Worm (Caenorhabditis elegans) whole organism, late embryonic: ENCODE results near the gene F26F4.12.

Source experiments
- C08G9.2 ChIP-seq: sonication (generic microtip); optimal IDR thresholded peaks from 2 replicates; lab custom pipeline; 2016; ENCODE audit warnings: mild to moderate bottlenecking, missing genetic modification characterization, moderate library complexity, missing compliant biosample characterization
- C38D4.7 ChIP-seq: fragments of 200-800 bp; sonication (Bioruptor generic); optimal IDR thresholded peaks from 2 replicates; lab custom pipeline; 2018; ENCODE audit warnings: mild to moderate bottlenecking, missing genetic modification characterization, moderate library complexity, missing compliant biosample characterization
- F13H6.1 ChIP-seq: sonication (generic microtip); optimal IDR thresholded peaks from 2 replicates; lab custom pipeline; 2016; ENCODE audit warnings: missing genetic modification characterization, missing compliant biosample characterization
- Y22D7AL.16 ChIP-seq: sonication (generic microtip); optimal IDR thresholded peaks from 2 replicates; lab custom pipeline; 2016; ENCODE audit warnings: missing genetic modification characterization, missing compliant biosample characterization
- ama-1 ChIP-seq: fragments of 150-350 bp; optimal IDR thresholded peaks from 2 replicates; lab custom pipeline; 2014
- ceh-14 ChIP-seq: sonication (generic microtip); optimal IDR thresholded peaks from 2 replicates; lab custom pipeline; 2016; ENCODE audit warnings: missing genotype, missing genetic modification characterization, missing compliant biosample characterization
- ceh-18 ChIP-seq: sonication (generic microtip); optimal IDR thresholded peaks from 2 replicates; lab custom pipeline; 2016; ENCODE audit warnings: missing genetic modification characterization, missing compliant biosample characterization
- ceh-19 ChIP-seq: fragments of 200-800 bp; sonication (Bioruptor generic); optimal IDR thresholded peaks from 2 replicates; lab custom pipeline; 2018; ENCODE audit warnings: mild to moderate bottlenecking, missing genetic modification characterization, missing compliant biosample characterization
- ceh-2 ChIP-seq: sonication (generic microtip); optimal IDR thresholded peaks from 2 replicates; lab custom pipeline; 2016; ENCODE audit warnings: missing genotype, missing genetic modification characterization, missing compliant biosample characterization
- ceh-31 ChIP-seq: sonication (generic microtip); optimal IDR thresholded peaks from 2 replicates; lab custom pipeline; 2016; ENCODE audit warnings: missing genetic modification characterization, missing compliant biosample characterization
- ceh-34 ChIP-seq: sonication (generic microtip); optimal IDR thresholded peaks from 2 replicates; lab custom pipeline; 2016; ENCODE audit warnings: mild to moderate bottlenecking, missing genetic modification characterization, missing compliant biosample characterization
- ceh-45 ChIP-seq: fragments of 200-800 bp; sonication (Bioruptor generic); IDR thresholded peaks from 2 replicates; pipeline ENCODE4 v1.3.6; 2022; ENCODE audit warnings: missing genetic modification reagents, missing genetic modification characterization, missing compliant biosample characterization
- elt-2 ChIP-seq: sonication (generic microtip); optimal IDR thresholded peaks from 2 replicates; lab custom pipeline; 2016; ENCODE audit warnings: missing genetic modification reagents, missing genetic modification characterization, missing compliant biosample characterization
- elt-4 ChIP-seq: sonication (generic microtip); optimal IDR thresholded peaks from 2 replicates; lab custom pipeline; 2016; ENCODE audit warnings: missing genetic modification characterization, missing compliant biosample characterization
- ets-4 ChIP-seq: sonication (generic microtip); optimal IDR thresholded peaks from 2 replicates; lab custom pipeline; 2016; ENCODE audit warnings: missing genetic modification characterization, missing compliant biosample characterization
- eyg-1 ChIP-seq: sonication (generic microtip); optimal IDR thresholded peaks from 2 replicates; lab custom pipeline; 2016; ENCODE audit warnings: missing genotype, missing genetic modification characterization, missing compliant biosample characterization
- fax-1 ChIP-seq: sonication (generic microtip); optimal IDR thresholded peaks from 2 replicates; lab custom pipeline; 2016; ENCODE audit warnings: missing genotype, missing genetic modification characterization, missing compliant biosample characterization
- fkh-10 ChIP-seq: fragments of 150-350 bp; optimal IDR thresholded peaks from 2 replicates; lab custom pipeline; 2014; ENCODE audit warnings: missing biosample characterization, missing genetic modification reagents, missing genetic modification characterization
- gmeb-2 ChIP-seq: sonication (generic microtip); optimal IDR thresholded peaks from 2 replicates; lab custom pipeline; 2016; ENCODE audit warnings: missing genetic modification characterization, inconsistent platforms, missing compliant biosample characterization
- hlh-8 ChIP-seq: sonication (generic microtip); optimal IDR thresholded peaks from 2 replicates; lab custom pipeline; 2016; ENCODE audit warnings: missing genotype, missing genetic modification characterization, missing compliant biosample characterization
- lim-6 ChIP-seq: sonication (generic microtip); optimal IDR thresholded peaks from 2 replicates; lab custom pipeline; 2016; ENCODE audit warnings: missing genetic modification characterization, missing compliant biosample characterization
- nfya-1 ChIP-seq: sonication (generic microtip); optimal IDR thresholded peaks from 2 replicates; lab custom pipeline; 2017; ENCODE audit warnings: missing genetic modification characterization, mild to moderate bottlenecking, missing compliant biosample characterization, antibody characterized with exemption, moderate library complexity
- nhr-232 ChIP-seq: sonication (generic microtip); optimal IDR thresholded peaks from 2 replicates; lab custom pipeline; 2016; ENCODE audit warnings: missing genetic modification characterization, missing compliant biosample characterization
- npax-4 ChIP-seq: sonication (generic microtip); optimal IDR thresholded peaks from 2 replicates; lab custom pipeline; 2016; ENCODE audit warnings: missing genetic modification characterization, missing compliant biosample characterization
- pag-3 ChIP-seq: sonication (generic microtip); optimal IDR thresholded peaks from 2 replicates; lab custom pipeline; 2016; ENCODE audit warnings: missing compliant biosample characterization, missing genetic modification characterization, borderline replicate concordance
- pat-9 ChIP-seq: fragments of 200-800 bp; sonication (Bioruptor generic); optimal IDR thresholded peaks from 2 replicates; lab custom pipeline; 2018; ENCODE audit warnings: mild to moderate bottlenecking, missing genetic modification characterization, moderate library complexity, missing compliant biosample characterization
- pqm-1 ChIP-seq: sonication (generic microtip); optimal IDR thresholded peaks from 2 replicates; lab custom pipeline; 2016; ENCODE audit warnings: missing genetic modification characterization, missing compliant biosample characterization
- pros-1 ChIP-seq: fragments of 150-350 bp; optimal IDR thresholded peaks from 2 replicates; lab custom pipeline; 2014; ENCODE audit warnings: missing biosample characterization, missing genetic modification reagents, missing genetic modification characterization
- ref-2 ChIP-seq: sonication (generic microtip); optimal IDR thresholded peaks from 2 replicates; lab custom pipeline; 2016; ENCODE audit warnings: missing genetic modification characterization, missing compliant biosample characterization
- rnt-1 ChIP-seq: sonication (generic microtip); optimal IDR thresholded peaks from 2 replicates; lab custom pipeline; 2016; ENCODE audit warnings: missing genetic modification characterization, missing compliant biosample characterization
- sox-2 ChIP-seq: fragments of 200-800 bp; sonication (Bioruptor generic); IDR thresholded peaks from 2 replicates; pipeline ENCODE4 v1.3.6; 2022; ENCODE audit warnings: missing genetic modification reagents, missing genetic modification characterization, missing compliant biosample characterization
- sox-4 ChIP-seq: sonication (generic microtip); optimal IDR thresholded peaks from 2 replicates; lab custom pipeline; 2017; ENCODE audit warnings: mild to moderate bottlenecking, missing genetic modification characterization, inconsistent platforms, missing compliant biosample characterization
- syd-9 ChIP-seq: sonication (generic microtip); optimal IDR thresholded peaks from 2 replicates; lab custom pipeline; 2016; ENCODE audit warnings: mild to moderate bottlenecking, missing genetic modification characterization, moderate library complexity, missing compliant biosample characterization
- tbx-2 ChIP-seq: sonication (generic microtip); optimal IDR thresholded peaks from 2 replicates; lab custom pipeline; 2016; ENCODE audit warnings: missing genetic modification characterization, missing compliant biosample characterization
- tbx-7 ChIP-seq: sonication (generic microtip); optimal IDR thresholded peaks from 2 replicates; lab custom pipeline; 2016; ENCODE audit warnings: missing genotype, missing genetic modification characterization, missing compliant biosample characterization
- ttx-3 ChIP-seq: sonication (generic microtip); optimal IDR thresholded peaks from 2 replicates; lab custom pipeline; 2016; ENCODE audit warnings: missing genetic modification reagents, missing genetic modification characterization, missing compliant biosample characterization
- unc-3 ChIP-seq, 2 experiments: fragments of 200-800 bp in 1 of 2; sonication (Bioruptor generic) in 1 of 2; sonication (generic microtip) in 1 of 2; conservative IDR thresholded peaks in 1 of 2; optimal IDR thresholded peaks in 1 of 2; 2 replicates each; pipeline versions ENCODE4 v1.3.6 to Lab custom; 2016 to 2022; ENCODE audit warnings: missing compliant biosample characterization in 2 of 2, missing genetic modification characterization in 2 of 2, missing genetic modification reagents in 1 of 2
- unc-42 ChIP-seq: sonication (generic microtip); optimal IDR thresholded peaks from 2 replicates; lab custom pipeline; 2016; ENCODE audit warnings: missing genotype, missing genetic modification characterization, missing compliant biosample characterization
- unc-55 ChIP-seq: sonication (generic microtip); optimal IDR thresholded peaks from 2 replicates; lab custom pipeline; 2017; ENCODE audit warnings: missing biosample characterization, missing genetic modification reagents, missing genetic modification characterization
- zip-5 ChIP-seq: sonication (generic microtip); optimal IDR thresholded peaks from 2 replicates; lab custom pipeline; 2016; ENCODE audit warnings: missing genetic modification characterization, missing compliant biosample characterization
- ztf-16 ChIP-seq: sonication (generic microtip); optimal IDR thresholded peaks from 2 replicates; lab custom pipeline; 2017; ENCODE audit warnings: missing genetic modification characterization, missing compliant biosample characterization

Gene F26F4.12

ce11 chrIII:4917077-4917476 is 7.2 kb upstream of the F26F4.12 start, which contains the start of gene rars-1:
rars-1 (minus strand) TSS chrIII:4917177.
- TF ChIP-seq eyg-1 (no peak), sox-4 (no peak), sox-2 (GFP tag; lab: Robert Waterston, UW) (no peak)

ce11 chrIII:4913736-4914135 is 3.9 kb upstream of the F26F4.12 start:
- TF ChIP-seq ceh-34 (tag; lab: Kevin White, UChicago) = no peak
- no peak for TF ChIP-seq pag-3
- no peak for TF ChIP-seq pat-9 (tag; lab: Kevin White, UChicago)
- no peak for TF ChIP-seq unc-3 (GFP tag; conservative IDR thresholded peaks at IDR 0.05; lab: Robert Waterston, UW)
- TF ChIP-seq unc-3 (tag; optimal IDR thresholded peaks at IDR 0.05; lab: Kevin White, UChicago) = no peak
- TF ChIP-seq Y22D7AL.16 = no peak
- TF ChIP-seq ref-2 (tag; lab: Kevin White, UChicago) = no peak
- TF ChIP-seq syd-9 (tag; lab: Kevin White, UChicago) = no peak
- TF ChIP-seq ets-4 (tag; lab: Kevin White, UChicago) = no peak
- no peak for TF ChIP-seq ceh-14
- no peak for TF ChIP-seq pros-1 (tag; lab: Kevin White, UChicago)
- no peak for TF ChIP-seq ceh-31 (tag; lab: Kevin White, UChicago)
- no peak for TF ChIP-seq C08G9.2
- no peak for TF ChIP-seq ceh-45 (GFP tag; lab: Robert Waterston, UW)
- TF ChIP-seq sox-2 (GFP tag; lab: Robert Waterston, UW) = no peak
- no peak for TF ChIP-seq ama-1
- TF ChIP-seq tbx-2 (tag; lab: Kevin White, UChicago) = no peak
- no peak for TF ChIP-seq tbx-7 (tag; lab: Kevin White, UChicago)
- TF ChIP-seq C38D4.7 (GFP tag; lab: Kevin White, UChicago) = no peak
- no peak for TF ChIP-seq elt-4

ce11 chrIII:4912317-4912716 is 2.5 kb upstream of the F26F4.12 start, which contains the start of the genes F26F4.9 and cee-1:
F26F4.9 (minus strand) TSS chrIII:4912521.
cee-1 (plus strand) TSS chrIII:4912699.
- TF ChIP-seq ets-4 (tag; lab: Kevin White, UChicago) (peak; percentile 75), fax-1 (tag; lab: Kevin White, UChicago) (peak; percentile 2), ttx-3 (tag; lab: Kevin White, UChicago) (no peak), ceh-45 (GFP tag; lab: Robert Waterston, UW) (no peak), npax-4 (no peak), ceh-18 (tag; lab: Kevin White, UChicago) (peak; percentile 38), ref-2 (tag; lab: Kevin White, UChicago) (peak; percentile 25), gmeb-2 (no peak), nhr-232 (tag; lab: Kevin White, UChicago) (no peak), ceh-31 (tag; lab: Kevin White, UChicago) (peak; percentile 85), hlh-8 (tag; lab: Kevin White, UChicago) (peak; percentile 72), rnt-1 (tag; lab: Kevin White, UChicago) (peak; percentile 7), lim-6 (tag; lab: Kevin White, UChicago) (peak; percentile 39), unc-55 (GFP tag; lab: Kevin White, UChicago) (peak; percentile 30), ceh-2 (tag; lab: Kevin White, UChicago) (peak; percentile 71), F13H6.1 (no peak), ztf-16 (peak; percentile 13), tbx-7 (tag; lab: Kevin White, UChicago) (peak; percentile 71), C08G9.2 (peak; percentile 85), zip-5 (peak; percentile 52)

ce11 chrIII:4910956-4911355 is 1.1 kb upstream of the F26F4.12 start, which contains the start of gene F26F4.2:
F26F4.2 (plus strand) TSS chrIII:4911256.
- TF ChIP-seq ceh-18 (tag; lab: Kevin White, UChicago) (no peak), pros-1 (tag; lab: Kevin White, UChicago) (no peak), hlh-8 (tag; lab: Kevin White, UChicago) (no peak), fax-1 (tag; lab: Kevin White, UChicago) (no peak), fkh-10 (no peak), ceh-19 (no peak), unc-55 (GFP tag; lab: Kevin White, UChicago) (no peak), nfya-1 (tag; lab: Kevin White, UChicago) (no peak), pqm-1 (tag; lab: Kevin White, UChicago) (no peak), ref-2 (tag; lab: Kevin White, UChicago) (no peak), ceh-31 (tag; lab: Kevin White, UChicago) (no peak), npax-4 (no peak), elt-2 (tag; lab: Kevin White, UChicago) (no peak), unc-42 (no peak)
